Worm (Caenorhabditis elegans): ENCODE results near the gene irld-3.

DNA sequence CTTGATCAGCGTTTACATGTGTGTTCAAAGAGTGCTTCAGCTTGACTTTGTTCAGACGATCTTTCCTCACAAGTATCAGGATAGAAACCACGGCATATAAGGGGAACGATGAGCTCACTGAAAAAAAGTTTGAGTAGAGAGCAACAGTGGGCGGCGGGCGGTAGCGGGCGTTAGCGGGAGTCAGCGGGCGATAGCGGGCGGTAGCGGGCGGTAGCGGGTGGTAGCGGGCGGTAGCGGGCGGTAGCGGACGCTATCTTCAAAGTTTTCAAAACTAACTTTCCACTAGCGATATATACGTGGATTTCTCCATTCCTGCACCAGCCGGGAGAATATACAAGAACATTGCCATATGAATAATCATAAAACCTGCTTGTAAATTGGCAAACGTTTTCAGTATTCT is 6.9 kb upstream of the irld-3 start:
- TF ChIP-seq hlh-11 (tag; optimal IDR thresholded peaks at IDR 0.05) (no peak), T26A8.4 (GFP tag; IDR thresholded peaks at IDR 0.05) (no peak), egl-43 (GFP tag; IDR thresholded peaks at IDR 0.05) (no peak), vab-7 (GFP tag; IDR thresholded peaks at IDR 0.05) (no peak), lin-13 (GFP tag; optimal IDR thresholded peaks at IDR 0.05) (no peak), lin-15B (tag; optimal IDR thresholded peaks at IDR 0.05) (no peak)
